Fruit fly (Drosophila melanogaster): ENCODE data around the gene CG14050.

Gene CG14050

dm6 chrX:2321900-2322555, 4.0 kb downstream of the CG14050 start (continued):
- no peak for TF ChIP-seq mirr (GFP tag; optimal IDR thresholded peaks at IDR 0.05)
- peak; percentile 44 for TF ChIP-seq CG18262 (tag; optimal IDR thresholded peaks at IDR 0.05)
- no peak for TF ChIP-seq odd (GFP tag; optimal IDR thresholded peaks at IDR 0.05)
- no peak for TF ChIP-seq Sox100B (GFP tag; optimal IDR thresholded peaks at IDR 0.05)
- TF ChIP-seq CG15269 (tag; optimal IDR thresholded peaks at IDR 0.05) = peak; percentile 60
- peak; percentile 8 for TF ChIP-seq eyg (GFP tag; optimal IDR thresholded peaks at IDR 0.05)
- TF ChIP-seq CG9727 (GFP tag; optimal IDR thresholded peaks at IDR 0.05) = peak; percentile 15
- TF ChIP-seq fd102C (GFP tag; optimal IDR thresholded peaks at IDR 0.05) = peak; percentile 6
- TF ChIP-seq CG11723 (GFP tag; optimal IDR thresholded peaks at IDR 0.05) = no peak
- TF ChIP-seq E2f2 (GFP tag; IDR thresholded peaks at IDR 0.05) = peak; percentile 41; the same call in 1 of the 2 replicates
- TF ChIP-seq CG31441 (GFP tag; IDR thresholded peaks at IDR 0.05) = peak; percentile 30; the same call in 1 of the 2 replicates
- TF ChIP-seq lmd (GFP tag; IDR thresholded peaks at IDR 0.05) = peak; percentile 67
- TF ChIP-seq Dek (tag; optimal IDR thresholded peaks at IDR 0.05) = peak; percentile 8
- TF ChIP-seq CG4282 (GFP tag; optimal IDR thresholded peaks at IDR 0.05) = peak; percentile 38
- TF ChIP-seq fd64A (GFP tag; optimal IDR thresholded peaks at IDR 0.05) = no peak
- no peak for TF ChIP-seq Dip2 (GFP tag; IDR thresholded peaks at IDR 0.05)
- peak; percentile 27; the same call in 1 of the 2 replicates for TF ChIP-seq MBD-R2 (GFP tag; IDR thresholded peaks at IDR 0.05)
- TF ChIP-seq MESR4 (GFP tag; optimal IDR thresholded peaks at IDR 0.05) = no peak
- TF ChIP-seq Chrac-16 (GFP tag; optimal IDR thresholded peaks at IDR 0.05) = peak; percentile 47
- TF ChIP-seq trem (tag; optimal IDR thresholded peaks at IDR 0.05) = no peak
- peak; percentile 5 for TF ChIP-seq cwo (GFP tag; optimal IDR thresholded peaks at IDR 0.05)
- TF ChIP-seq pum (GFP tag; optimal IDR thresholded peaks at IDR 0.05) = no peak
- TF ChIP-seq Max (GFP tag; optimal IDR thresholded peaks at IDR 0.05) = no peak
- 0 out of 3 replicates have a peak, but pooled peaks have one; percentile 12 for TF ChIP-seq CG17361 (GFP tag; IDR thresholded peaks at IDR 0.05)
- TF ChIP-seq seq (GFP tag; IDR thresholded peaks at IDR 0.05) = peak; percentile 62
- TF ChIP-seq Rfx (GFP tag; IDR thresholded peaks at IDR 0.05) = peak; percentile 56; the same call in 1 of the 2 replicates
- TF ChIP-seq CG30431 (GFP tag; optimal IDR thresholded peaks at IDR 0.05) = peak; percentile 2
- TF ChIP-seq CG6689 (GFP tag; IDR thresholded peaks at IDR 0.05) = peak; percentile 51
- no peak for TF ChIP-seq prd (optimal IDR thresholded peaks at IDR 0.05)
- peak; percentile 90 for TF ChIP-seq prd (GFP tag; IDR thresholded peaks at IDR 0.05)
- peak; percentile 51 for TF ChIP-seq CG12391 (tag; optimal IDR thresholded peaks at IDR 0.05)
- no peak for TF ChIP-seq CG17802 (tag; optimal IDR thresholded peaks at IDR 0.05)
- TF ChIP-seq CG6765 (GFP tag; optimal IDR thresholded peaks at IDR 0.05) = no peak
- TF ChIP-seq wor (GFP tag; IDR thresholded peaks at IDR 0.05) = peak; percentile 51
- TF ChIP-seq Jarid2 (GFP tag; optimal IDR thresholded peaks at IDR 0.05) = no peak
- TF ChIP-seq dpn (GFP tag; optimal IDR thresholded peaks at IDR 0.05) = peak; percentile 44 to 66
- TF ChIP-seq Spps (tag; optimal IDR thresholded peaks at IDR 0.05) = no peak
- no peak for TF ChIP-seq Oaz (GFP tag; IDR thresholded peaks at IDR 0.05)
- TF ChIP-seq CG2129 (GFP tag; IDR thresholded peaks at IDR 0.05; ENCODE audit: partially characterized antibody) = no peak
- TF ChIP-seq vfl (GFP tag; optimal IDR thresholded peaks at IDR 0.05) = no peak
- TF ChIP-seq CG32772 (GFP tag; IDR thresholded peaks at IDR 0.05) = peak; percentile 72
- TF ChIP-seq jing (GFP tag; optimal IDR thresholded peaks at IDR 0.05) = peak; percentile 0
- no peak for TF ChIP-seq CG6791 (GFP tag; IDR thresholded peaks at IDR 0.05; ENCODE audit: partially characterized antibody)
- TF ChIP-seq CG2116 (GFP tag; optimal IDR thresholded peaks at IDR 0.05) = no peak
- TF ChIP-seq ems (GFP tag; optimal IDR thresholded peaks at IDR 0.05) = no peak
- no peak for TF ChIP-seq mld (GFP tag; IDR thresholded peaks at IDR 0.05; ENCODE audit: partially characterized antibody)
- TF ChIP-seq CG7928 (GFP tag; optimal IDR thresholded peaks at IDR 0.05) = no peak
- peak; percentile 84 for TF ChIP-seq sens (GFP tag)
- TF ChIP-seq Hr39 (optimal IDR thresholded peaks at IDR 0.05) = no peak
- no peak for TF ChIP-seq inv (GFP tag; IDR thresholded peaks at IDR 0.05; ENCODE audit: partially characterized antibody)
- no peak for TF ChIP-seq Ets97D (GFP tag; optimal IDR thresholded peaks at IDR 0.05)
